Worm (Caenorhabditis elegans) whole organism, L4 larva: ENCODE results near the gene pdhk-2.

Source experiments
- D1046.2 ChIP-seq: fragments of 200-800 bp; sonication (Bioruptor generic); IDR thresholded peaks from 2 replicates; pipeline ENCODE4 v1.3.6; 2022; ENCODE audit warnings: missing genetic modification characterization, missing compliant biosample characterization
- F44E2.7 ChIP-seq: fragments of 200-800 bp; sonication (Bioruptor generic); IDR thresholded peaks from 2 replicates; pipeline ENCODE4 v2.1.2; 2022; ENCODE audit warnings: missing genetic modification characterization, missing compliant biosample characterization
- F49E8.2 ChIP-seq: sonication (generic microtip); optimal IDR thresholded peaks from 2 replicates; lab custom pipeline; 2016; ENCODE audit warnings: missing compliant biosample characterization, mild to moderate bottlenecking, missing genetic modification characterization, borderline replicate concordance
- R02D3.7 ChIP-seq: fragments of 150-350 bp; sonication (generic microtip); optimal IDR thresholded peaks from 3 replicates; lab custom pipeline; 2014; ENCODE audit warnings: missing biosample characterization, missing genetic modification characterization
- T20F7.1 ChIP-seq: fragments of 200-800 bp; sonication (Bioruptor generic); optimal IDR thresholded peaks from 2 replicates; lab custom pipeline; 2018; ENCODE audit warnings: mild to moderate bottlenecking, missing genetic modification characterization, missing compliant biosample characterization
- T26A8.4 ChIP-seq: fragments of 200-800 bp; sonication (Bioruptor generic); IDR thresholded peaks from 2 replicates; pipeline ENCODE4 v1.3.6; 2022; ENCODE audit warnings: missing genetic modification characterization, missing compliant biosample characterization
- Y105C5A.15 ChIP-seq: fragments of 200-800 bp; sonication (Bioruptor generic); IDR thresholded peaks from 2 replicates; pipeline ENCODE4 v1.3.6; 2022; ENCODE audit warnings: missing genetic modification characterization, missing compliant biosample characterization
- Y48G9A.11 ChIP-seq: fragments of 200-800 bp; sonication (Bioruptor generic); IDR thresholded peaks from 2 replicates; pipeline ENCODE4 v1.3.6; 2022; ENCODE audit warnings: missing genetic modification reagents, missing genetic modification characterization, missing compliant biosample characterization
- Y5F2A.4 ChIP-seq: fragments of 200-800 bp; sonication (Bioruptor generic); optimal IDR thresholded peaks from 2 replicates; lab custom pipeline; 2018; ENCODE audit warnings: mild to moderate bottlenecking, missing genetic modification characterization, missing compliant biosample characterization
- ZK546.5 ChIP-seq, 2 experiments: sonication (generic microtip); optimal IDR thresholded peaks; 2 replicates each; lab custom pipeline; 2017; ENCODE audit warnings: missing biosample characterization in 2 of 2, missing genetic modification characterization in 2 of 2
- aha-1 ChIP-seq: fragments of 150-350 bp; peaks from one replicate; lab custom pipeline; 2014; ENCODE audit warnings: missing biosample characterization, missing genetic modification characterization
- arid-1 ChIP-seq: fragments of 200-800 bp; sonication (Bioruptor generic); conservative IDR thresholded peaks from 2 replicates; pipeline ENCODE4 v1.3.6; 2022; ENCODE audit warnings: missing genetic modification reagents, missing genetic modification characterization, missing compliant biosample characterization
- attf-4 ChIP-seq: sonication (generic microtip); optimal IDR thresholded peaks from 3 replicates; lab custom pipeline; 2017; ENCODE audit warnings: missing biosample characterization, missing genetic modification characterization
- ceh-44 ChIP-seq: fragments of 200-800 bp; sonication (Bioruptor generic); IDR thresholded peaks from 2 replicates; pipeline ENCODE4 v1.3.6; 2022; ENCODE audit warnings: missing genetic modification reagents, missing genetic modification characterization, missing compliant biosample characterization
- ceh-82 ChIP-seq: sonication (generic microtip); optimal IDR thresholded peaks from 2 replicates; lab custom pipeline; 2017; ENCODE audit warnings: missing biosample characterization, missing genetic modification characterization
- ces-1 ChIP-seq: fragments of 150-350 bp; sonication (generic microtip); optimal IDR thresholded peaks from 4 replicates; lab custom pipeline; 2014; ENCODE audit warnings: missing biosample characterization, missing genetic modification reagents, missing genetic modification characterization
- cey-2 ChIP-seq: sonication (generic microtip); optimal IDR thresholded peaks from 3 replicates; lab custom pipeline; 2017; ENCODE audit warnings: missing genetic modification characterization, mild to moderate bottlenecking, missing compliant biosample characterization, antibody characterized with exemption, borderline replicate concordance; ENCODE audit not compliant: insufficient read depth
- ctbp-1 ChIP-seq: fragments of 200-800 bp; sonication (Bioruptor generic); IDR thresholded peaks from 2 replicates; pipeline ENCODE4 v1.3.6; 2022; ENCODE audit warnings: missing genetic modification reagents, missing genetic modification characterization, missing compliant biosample characterization
- daf-19 ChIP-seq: fragments of 200-800 bp; sonication (Bioruptor generic); conservative IDR thresholded peaks from 2 replicates; pipeline ENCODE4 v1.3.6; 2022; ENCODE audit warnings: missing genetic modification characterization, missing compliant biosample characterization
- dmd-8 ChIP-seq: fragments of 200-800 bp; sonication (Bioruptor generic); IDR thresholded peaks from 2 replicates; pipeline ENCODE4 v1.3.6; 2022; ENCODE audit warnings: missing genetic modification characterization, missing compliant biosample characterization
- dmd-9 ChIP-seq: fragments of 200-800 bp; sonication (Bioruptor generic); IDR thresholded peaks from 2 replicates; pipeline ENCODE4 v1.3.6; 2022; ENCODE audit warnings: missing genetic modification reagents, missing genetic modification characterization, missing compliant biosample characterization
- dpl-1 ChIP-seq: fragments of 150-350 bp; optimal IDR thresholded peaks from 2 replicates; lab custom pipeline; 2014; ENCODE audit warnings: missing biosample characterization, missing genetic modification reagents, missing genetic modification characterization
- duxl-1 ChIP-seq: sonication (generic microtip); optimal IDR thresholded peaks from 2 replicates; lab custom pipeline; 2016; ENCODE audit warnings: mild to moderate bottlenecking, missing genetic modification characterization, moderate library complexity, missing compliant biosample characterization; ENCODE audit not compliant: poor library complexity
- hlh-11 ChIP-seq: fragments of 200-800 bp; sonication (Bioruptor generic); optimal IDR thresholded peaks from 2 replicates; lab custom pipeline; 2018; ENCODE audit warnings: mild to moderate bottlenecking, missing genetic modification characterization, missing compliant biosample characterization
- hmg-1.1 ChIP-seq: fragments of 200-800 bp; sonication (Bioruptor generic); IDR thresholded peaks from 2 replicates; pipeline ENCODE4 v1.3.6; 2022; ENCODE audit warnings: missing genetic modification reagents, missing genetic modification characterization, missing compliant biosample characterization
- jun-1 ChIP-seq: fragments of 150-350 bp; optimal IDR thresholded peaks from 2 replicates; lab custom pipeline; 2014; ENCODE audit warnings: missing biosample characterization, missing genetic modification reagents, missing genetic modification characterization
- lin-1 ChIP-seq: fragments of 200-800 bp; sonication (Bioruptor generic); IDR thresholded peaks from 2 replicates; pipeline ENCODE4 v1.3.6; 2022; ENCODE audit warnings: missing genetic modification reagents, missing genetic modification characterization, missing compliant biosample characterization
- lin-39 ChIP-seq: fragments of 150-350 bp; optimal IDR thresholded peaks from 2 replicates; lab custom pipeline; 2014; ENCODE audit warnings: missing biosample characterization, missing genetic modification reagents, missing genetic modification characterization
- lsy-2 ChIP-seq, 2 experiments: fragments of 150-350 bp in 1 of 2; sonication (generic microtip) in 1 of 2; optimal IDR thresholded peaks; 2 replicates each; lab custom pipeline; 2014 to 2017; ENCODE audit warnings: missing biosample characterization in 2 of 2, missing genetic modification characterization in 2 of 2
- madf-5 ChIP-seq, 2 experiments: fragments of 200-800 bp; sonication (Bioruptor generic); IDR thresholded peaks; 2 replicates each; pipeline ENCODE4 v1.3.6; 2022; ENCODE audit warnings: missing compliant biosample characterization in 2 of 2, missing genetic modification characterization in 2 of 2
- madf-9 ChIP-seq: fragments of 200-800 bp; sonication (Bioruptor generic); conservative IDR thresholded peaks from 2 replicates; pipeline ENCODE4 v1.3.6; 2022; ENCODE audit warnings: missing genetic modification reagents, missing genetic modification characterization, missing compliant biosample characterization
- mdl-1 ChIP-seq, 2 experiments: fragments of 150-350 bp in 1 of 2; sonication (generic microtip) in 1 of 2; optimal IDR thresholded peaks; 2 replicates each; lab custom pipeline; 2014 to 2017; ENCODE audit warnings: missing biosample characterization in 2 of 2, missing genetic modification characterization in 2 of 2
- mep-1 ChIP-seq: fragments of 150-350 bp; sonication (generic microtip); optimal IDR thresholded peaks from 3 replicates; lab custom pipeline; 2014; ENCODE audit warnings: missing biosample characterization, missing genetic modification characterization
- mxl-2 ChIP-seq: fragments of 200-800 bp; sonication (Bioruptor generic); conservative IDR thresholded peaks from 2 replicates; pipeline ENCODE4 v1.3.6; 2022; ENCODE audit warnings: missing genetic modification reagents, missing genetic modification characterization, missing compliant biosample characterization
- nhr-102 ChIP-seq: sonication (generic microtip); optimal IDR thresholded peaks from 2 replicates; lab custom pipeline; 2016; ENCODE audit warnings: mild to moderate bottlenecking, missing genetic modification characterization, moderate library complexity, missing compliant biosample characterization
- nhr-41 ChIP-seq: fragments of 200-800 bp; sonication (Bioruptor generic); IDR thresholded peaks from 2 replicates; pipeline ENCODE4 v1.3.6; 2022; ENCODE audit warnings: missing genetic modification reagents, missing genetic modification characterization, missing compliant biosample characterization
- nhr-42 ChIP-seq: fragments of 200-800 bp; sonication (Bioruptor generic); IDR thresholded peaks from 2 replicates; pipeline ENCODE4 v1.3.6; 2022; ENCODE audit warnings: missing genetic modification characterization, missing compliant biosample characterization
- nhr-6 ChIP-seq: fragments of 150-350 bp; optimal IDR thresholded peaks from 2 replicates; lab custom pipeline; 2014; ENCODE audit warnings: missing biosample characterization, missing genetic modification characterization
- nhr-76 ChIP-seq: fragments of 150-350 bp; optimal IDR thresholded peaks from 2 replicates; lab custom pipeline; 2014; ENCODE audit warnings: missing biosample characterization, missing genetic modification characterization
- nhr-77 ChIP-seq: fragments of 150-350 bp; optimal IDR thresholded peaks from 2 replicates; lab custom pipeline; 2014; ENCODE audit warnings: missing biosample characterization, missing genetic modification characterization
- saeg-2 ChIP-seq: fragments of 200-800 bp; sonication (Bioruptor generic); IDR thresholded peaks from 2 replicates; pipeline ENCODE4 v1.3.6; 2022; ENCODE audit warnings: missing genetic modification reagents, missing genetic modification characterization, missing compliant biosample characterization
- sdz-12 ChIP-seq: fragments of 200-800 bp; sonication (Bioruptor generic); optimal IDR thresholded peaks from 2 replicates; lab custom pipeline; 2018; ENCODE audit warnings: mild to moderate bottlenecking, missing genetic modification characterization, missing compliant biosample characterization
- snpc-1.2 ChIP-seq: fragments of 200-800 bp; sonication (Bioruptor generic); IDR thresholded peaks from 2 replicates; pipeline ENCODE4 v1.3.6; 2022; ENCODE audit warnings: missing genetic modification reagents, missing genetic modification characterization, missing compliant biosample characterization
- tra-1 ChIP-seq: fragments of 200-800 bp; sonication (Bioruptor generic); IDR thresholded peaks from 2 replicates; pipeline ENCODE4 v1.3.6; 2022; ENCODE audit warnings: missing genetic modification reagents, missing genetic modification characterization, missing compliant biosample characterization
- vab-7 ChIP-seq: fragments of 200-800 bp; sonication (Bioruptor generic); IDR thresholded peaks from 2 replicates; pipeline ENCODE4 v1.3.6; 2022; ENCODE audit warnings: missing genetic modification reagents, missing genetic modification characterization, missing compliant biosample characterization
- zfp-2 ChIP-seq: sonication (generic microtip); optimal IDR thresholded peaks from 2 replicates; lab custom pipeline; 2016; ENCODE audit warnings: mild to moderate bottlenecking, missing genetic modification characterization, missing compliant biosample characterization
- zip-11 ChIP-seq: fragments of 200-800 bp; sonication (Bioruptor generic); IDR thresholded peaks from 2 replicates; pipeline ENCODE4 v1.3.6; 2022; ENCODE audit warnings: missing genetic modification characterization, missing compliant biosample characterization
- zip-2 ChIP-seq: fragments of 150-350 bp; optimal IDR thresholded peaks from 2 replicates; lab custom pipeline; 2014; ENCODE audit warnings: missing biosample characterization, missing genetic modification characterization
- ztf-11 ChIP-seq: fragments of 150-350 bp; optimal IDR thresholded peaks from 2 replicates; lab custom pipeline; 2014; ENCODE audit warnings: missing biosample characterization, missing genetic modification characterization
- ztf-7 ChIP-seq: fragments of 150-350 bp; optimal IDR thresholded peaks from 2 replicates; lab custom pipeline; 2014; ENCODE audit warnings: missing biosample characterization, missing genetic modification characterization

The pdhk-2 gene

DNA sequence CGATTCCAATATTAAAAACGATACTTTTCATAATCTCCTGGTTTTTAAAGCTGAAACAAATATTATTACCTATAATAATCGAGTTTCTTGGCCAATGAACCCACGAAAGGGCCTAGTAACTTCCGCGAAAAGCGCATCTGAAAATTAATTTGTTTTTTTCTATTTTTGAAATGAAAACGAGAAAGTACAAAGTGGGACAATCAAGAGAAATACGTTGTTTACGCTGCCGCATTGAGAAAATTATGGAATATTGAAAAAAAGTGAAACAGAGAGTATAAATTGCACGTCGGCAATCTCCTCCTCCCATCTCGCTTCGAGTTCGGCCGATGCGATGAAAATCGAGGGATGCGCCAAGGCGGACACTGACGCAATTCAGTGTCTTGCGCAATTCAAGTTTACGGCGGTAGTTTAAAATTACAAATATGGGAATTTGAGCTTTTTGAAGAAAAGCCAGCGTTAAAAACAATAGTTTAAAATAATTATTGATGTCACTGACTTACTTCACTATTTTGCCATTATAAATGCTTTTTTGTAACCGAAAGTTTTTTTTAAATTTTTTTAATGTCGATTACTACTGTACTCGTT, at the start of gene pdhk-2 (continued):
- TF ChIP-seq jun-1 (tag; lab: Kevin White, UChicago) (peak; percentile 83), tra-1 (peak; percentile 59; the same call in 1 of the 2 replicates), zfp-2 (tag; lab: Kevin White, UChicago) (no peak), madf-9 (GFP tag; lab: Robert Waterston, UW) (peak; percentile 72), lin-1 (GFP tag; lab: Robert Waterston, UW) (peak; percentile 55; the same call in 1 of the 2 replicates), saeg-2 (peak; percentile 77; the same call in 1 of the 2 replicates), ceh-82 (tag; lab: Kevin White, UChicago) (no peak), T26A8.4 (GFP tag; lab: Robert Waterston, UW) (peak; percentile 93), dmd-8 (peak; percentile 61; the same call in 1 of the 2 replicates), sdz-12 (GFP tag; lab: Kevin White, UChicago) (no peak), nhr-42 (GFP tag; lab: Robert Waterston, UW) (peak; percentile 76; the same call in 1 of the 2 replicates), Y105C5A.15 (GFP tag; lab: Robert Waterston, UW) (no peak), nhr-41 (GFP tag; lab: Robert Waterston, UW) (no peak), hlh-11 (tag; lab: Kevin White, UChicago) (peak; percentile 94), ceh-44 (GFP tag; lab: Robert Waterston, UW) (0 out of 2 replicates have a peak, but pooled peaks have one; percentile 43), ces-1 (GFP tag; lab: Kevin White, UChicago) (no peak), attf-4 (tag; lab: Kevin White, UChicago) (no peak), mep-1 (peak; percentile 96), vab-7 (GFP tag; lab: Robert Waterston, UW) (0 out of 2 replicates have a peak, but pooled peaks have one; percentile 51), R02D3.7 (no peak), ztf-7 (peak; percentile 78), nhr-76 (tag; lab: Kevin White, UChicago) (no peak), duxl-1 (tag; lab: Kevin White, UChicago) (peak; percentile 86), mxl-2 (GFP tag; lab: Robert Waterston, UW) (no peak), zip-2 (tag; lab: Kevin White, UChicago) (peak; percentile 65), arid-1 (GFP tag; lab: Robert Waterston, UW) (peak; percentile 91), nhr-77 (tag; lab: Kevin White, UChicago) (peak; percentile 73), F49E8.2 (peak; percentile 73), nhr-6 (peak; percentile 90), T20F7.1 (GFP tag; lab: Kevin White, UChicago) (peak; percentile 89), lin-39 (tag; lab: Kevin White, UChicago) (no peak), Y5F2A.4 (no peak), mdl-1 (tag; optimal IDR thresholded peaks at IDR 0.05; lab: Kevin White, UChicago) (peak in 1 of 2 experiments; percentile 82), F44E2.7 (GFP tag; lab: Robert Waterston, UW) (no peak), Y48G9A.11 (GFP tag; lab: Robert Waterston, UW) (peak; percentile 67; the same call in 1 of the 2 replicates), lsy-2 (tag; optimal IDR thresholded peaks at IDR 0.05; lab: Kevin White, UChicago) (peak; percentile 68 to 95), ztf-11 (tag; lab: Kevin White, UChicago) (no peak), cey-2 (tag; lab: Kevin White, UChicago) (no peak), aha-1 (tag; lab: Kevin White, UChicago) (peak; percentile 92), hmg-1.1 (GFP tag; lab: Robert Waterston, UW) (peak; percentile 91), dpl-1 (GFP tag; lab: Kevin White, UChicago) (peak; percentile 99), ZK546.5 (tag; optimal IDR thresholded peaks at IDR 0.05; lab: Kevin White, UChicago) (no peak), D1046.2 (GFP tag; lab: Robert Waterston, UW) (no peak), ctbp-1 (GFP tag; lab: Robert Waterston, UW) (peak; percentile 90), madf-5 (GFP tag; IDR thresholded peaks at IDR 0.05; lab: Robert Waterston, UW) (no peak), nhr-102 (peak; percentile 91), snpc-1.2 (no peak; the same call in 1 of the 2 replicates), daf-19 (GFP tag; lab: Robert Waterston, UW) (peak; percentile 73), dmd-9 (GFP tag; lab: Robert Waterston, UW) (peak; percentile 82), zip-11 (GFP tag; lab: Robert Waterston, UW) (no peak)
